Worm (Caenorhabditis elegans) whole organism, early embryonic: ENCODE results near the gene col-161.

Source experiments
- B0310.2 ChIP-seq: sonication (generic microtip); optimal IDR thresholded peaks from 2 replicates; lab custom pipeline; 2016; ENCODE audit warnings: mild to moderate bottlenecking, missing genetic modification characterization, missing compliant biosample characterization
- F13C5.2 ChIP-seq: sonication (generic microtip); optimal IDR thresholded peaks from 2 replicates; lab custom pipeline; 2017; ENCODE audit warnings: mild to moderate bottlenecking, missing genetic modification characterization, inconsistent platforms, missing compliant biosample characterization
- aly-1 ChIP-seq: sonication (generic microtip); optimal IDR thresholded peaks from 2 replicates; lab custom pipeline; 2016; ENCODE audit warnings: missing genetic modification characterization, missing compliant biosample characterization
- ama-1 ChIP-seq: fragments of 150-350 bp; optimal IDR thresholded peaks from 2 replicates; lab custom pipeline; 2014
- ceh-13 ChIP-seq: fragments of 200-800 bp; sonication (Bioruptor generic); optimal IDR thresholded peaks from 2 replicates; lab custom pipeline; 2018; ENCODE audit warnings: mild to moderate bottlenecking, missing genetic modification characterization, missing compliant biosample characterization
- ceh-36 ChIP-seq: sonication (generic microtip); optimal IDR thresholded peaks from 2 replicates; lab custom pipeline; 2016; ENCODE audit warnings: missing genetic modification characterization, inconsistent platforms, missing compliant biosample characterization
- ets-7 ChIP-seq: sonication (generic microtip); optimal IDR thresholded peaks from 2 replicates; lab custom pipeline; 2016; ENCODE audit warnings: missing genotype, missing genetic modification characterization, missing compliant biosample characterization
- flt-1 ChIP-seq: fragments of 200-800 bp; sonication (Bioruptor generic); IDR thresholded peaks from 2 replicates; pipeline ENCODE4 v1.3.6; 2022; ENCODE audit warnings: missing genetic modification characterization, missing compliant biosample characterization
- hmbx-1 ChIP-seq: sonication (generic microtip); optimal IDR thresholded peaks from 2 replicates; lab custom pipeline; 2016; ENCODE audit warnings: mild to moderate bottlenecking, missing genetic modification characterization, missing compliant biosample characterization
- hmg-4 ChIP-seq: fragments of 200-800 bp; sonication (Bioruptor generic); optimal IDR thresholded peaks from 2 replicates; lab custom pipeline; 2018; ENCODE audit warnings: mild to moderate bottlenecking, missing genetic modification characterization, missing compliant biosample characterization
- hnd-1 ChIP-seq: sonication (generic microtip); optimal IDR thresholded peaks from 2 replicates; lab custom pipeline; 2016; ENCODE audit warnings: missing genetic modification characterization, missing compliant biosample characterization
- pes-1 ChIP-seq: fragments of 200-800 bp; sonication (Bioruptor generic); IDR thresholded peaks from 2 replicates; pipeline ENCODE4 v1.3.6; 2022; ENCODE audit warnings: missing genetic modification reagents, missing genetic modification characterization, missing compliant biosample characterization
- scrt-1 ChIP-seq: fragments of 200-800 bp; sonication (Bioruptor generic); IDR thresholded peaks from 2 replicates; pipeline ENCODE4 v1.3.6; 2022; ENCODE audit warnings: missing genetic modification characterization, missing compliant biosample characterization
- sea-1 ChIP-seq: fragments of 200-800 bp; sonication (Bioruptor generic); conservative IDR thresholded peaks from 2 replicates; pipeline ENCODE4 v1.3.6; 2022; ENCODE audit warnings: missing genetic modification characterization, missing compliant biosample characterization
- tbx-11 ChIP-seq: fragments of 200-800 bp; sonication (Bioruptor generic); IDR thresholded peaks from 2 replicates; pipeline ENCODE4 v1.3.6; 2022; ENCODE audit warnings: missing genetic modification characterization, missing compliant biosample characterization
- tbx-37 ChIP-seq: fragments of 200-800 bp; sonication (Bioruptor generic); conservative IDR thresholded peaks from 2 replicates; pipeline ENCODE4 v1.3.6; 2022; ENCODE audit warnings: missing genetic modification reagents, missing genetic modification characterization, missing compliant biosample characterization
- tra-4 ChIP-seq: sonication (generic microtip); optimal IDR thresholded peaks from 2 replicates; lab custom pipeline; 2017; ENCODE audit warnings: missing genetic modification characterization, missing compliant biosample characterization

The col-161 gene

DNA sequence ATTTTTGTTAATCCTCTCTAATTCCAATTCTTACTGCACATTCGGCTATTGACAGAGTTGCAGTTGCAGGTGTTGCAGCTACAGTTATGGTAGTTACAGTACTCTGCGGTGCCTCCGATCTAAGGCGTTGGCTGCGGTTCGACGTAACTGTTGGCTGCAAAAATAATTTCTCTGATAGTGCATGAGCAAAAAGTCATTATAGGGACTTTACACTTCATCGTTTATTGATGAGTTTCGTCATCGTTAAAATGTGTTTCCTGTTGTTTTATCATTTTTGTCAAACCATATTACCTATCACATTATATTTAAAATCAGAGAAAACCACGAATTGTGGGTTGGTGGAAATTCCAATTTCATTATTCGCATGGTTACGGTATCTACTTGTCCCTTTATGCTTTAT is 43.2 kb downstream of the col-161 start:
- TF ChIP-seq ama-1 (lab: Kevin White, UChicago), result no peak
- no peak for TF ChIP-seq hnd-1 (tag; lab: Kevin White, UChicago)
- TF ChIP-seq tbx-37 (GFP tag; lab: Robert Waterston, UW), result no peak
- no peak for TF ChIP-seq hmg-4 (GFP tag; lab: Kevin White, UChicago)
- TF ChIP-seq aly-1, result no peak
- TF ChIP-seq sea-1 (GFP tag; lab: Robert Waterston, UW), result no peak
- TF ChIP-seq flt-1 (GFP tag; lab: Robert Waterston, UW), result no peak
- TF ChIP-seq scrt-1 (GFP tag; lab: Robert Waterston, UW), result no peak
- TF ChIP-seq pes-1 (GFP tag; lab: Robert Waterston, UW), result no peak
- no peak for TF ChIP-seq B0310.2 (tag; lab: Kevin White, UChicago)
- TF ChIP-seq F13C5.2 (tag; lab: Kevin White, UChicago), result no peak
- no peak for TF ChIP-seq ceh-36 (tag; lab: Kevin White, UChicago)
- TF ChIP-seq hmbx-1 (tag; lab: Kevin White, UChicago), result no peak
- no peak for TF ChIP-seq tbx-11
- no peak for TF ChIP-seq tra-4 (tag; lab: Kevin White, UChicago)
- TF ChIP-seq ets-7, result no peak
- TF ChIP-seq ceh-13 (GFP tag; lab: Kevin White, UChicago), result no peak

DNA sequence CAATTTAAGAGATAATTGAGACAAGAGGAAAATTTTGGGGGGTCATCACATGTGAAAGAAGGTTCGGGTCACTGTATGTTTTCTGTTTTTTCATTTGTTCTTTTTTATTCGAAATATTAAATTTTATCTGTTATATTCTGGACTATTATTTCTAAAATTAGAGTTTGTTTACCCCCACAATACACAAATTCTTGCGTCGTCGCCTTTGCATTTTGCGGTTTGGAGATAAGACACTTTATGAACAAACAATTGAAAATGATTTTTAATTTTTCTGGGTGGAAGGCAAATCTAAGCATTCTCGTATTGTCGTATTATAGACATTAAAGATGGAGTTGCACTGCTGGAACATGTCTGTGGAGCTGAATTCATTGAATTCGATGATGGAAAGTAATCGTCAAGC is 44.5 kb downstream of the col-161 start:
- no peak for TF ChIP-seq ceh-13 (GFP tag; lab: Kevin White, UChicago)

DNA sequence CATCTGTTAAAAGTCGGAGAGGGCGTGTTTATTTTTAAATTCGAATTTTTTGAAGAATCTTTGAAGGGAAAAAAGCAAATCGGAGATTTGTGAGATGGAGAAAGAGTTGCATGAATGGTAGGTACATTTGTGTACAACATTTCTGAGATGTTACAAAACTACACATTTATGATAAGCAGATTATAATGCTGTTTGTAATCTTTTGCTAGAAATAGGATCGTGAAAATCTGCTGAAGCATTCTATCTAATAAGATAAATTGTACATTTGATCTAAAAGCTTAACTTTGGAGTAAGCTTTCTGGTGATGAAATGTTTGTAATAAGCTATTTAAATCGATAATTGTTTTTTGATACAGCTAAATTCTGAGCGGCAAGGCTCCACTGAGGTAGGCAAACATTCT is 45.5 kb downstream of the col-161 start:
- TF ChIP-seq hmg-4 (GFP tag; lab: Kevin White, UChicago) (no peak), F13C5.2 (tag; lab: Kevin White, UChicago) (no peak), hmbx-1 (tag; lab: Kevin White, UChicago) (no peak), aly-1 (no peak), pes-1 (GFP tag; lab: Robert Waterston, UW) (no peak), scrt-1 (GFP tag; lab: Robert Waterston, UW) (no peak), tbx-11 (no peak), sea-1 (GFP tag; lab: Robert Waterston, UW) (no peak), ceh-13 (GFP tag; lab: Kevin White, UChicago) (no peak), flt-1 (GFP tag; lab: Robert Waterston, UW) (no peak), tbx-37 (GFP tag; lab: Robert Waterston, UW) (no peak), ama-1 (lab: Kevin White, UChicago) (no peak), B0310.2 (tag; lab: Kevin White, UChicago) (no peak), hnd-1 (tag; lab: Kevin White, UChicago) (no peak), ets-7 (no peak), tra-4 (tag; lab: Kevin White, UChicago) (no peak), ceh-36 (tag; lab: Kevin White, UChicago) (no peak)

DNA sequence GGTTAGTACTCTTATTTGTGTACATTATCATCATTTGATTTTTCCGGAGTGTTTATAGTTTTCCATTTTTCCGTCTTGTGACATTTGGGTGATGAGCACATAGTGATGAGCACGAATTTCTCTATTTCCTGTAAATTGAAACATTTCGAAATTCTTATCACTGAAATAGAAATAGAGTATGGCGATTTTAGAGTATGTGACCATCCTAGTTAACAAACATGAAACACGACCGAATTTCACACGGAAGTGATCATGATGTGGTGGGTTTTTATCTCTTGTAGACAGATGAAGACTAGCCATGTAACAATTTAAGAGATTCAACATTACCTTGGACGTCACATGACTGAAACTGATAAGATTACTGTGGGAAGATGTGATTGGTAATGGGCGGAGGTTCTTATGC is 48.6 kb downstream of the col-161 start:
- TF ChIP-seq F13C5.2 (tag; lab: Kevin White, UChicago), result no peak
- TF ChIP-seq ets-7, result no peak
- TF ChIP-seq aly-1, result no peak
- TF ChIP-seq ceh-13 (GFP tag; lab: Kevin White, UChicago), result no peak
- no peak for TF ChIP-seq hnd-1 (tag; lab: Kevin White, UChicago)
- TF ChIP-seq flt-1 (GFP tag; lab: Robert Waterston, UW), result no peak
- TF ChIP-seq hmg-4 (GFP tag; lab: Kevin White, UChicago), result no peak
- TF ChIP-seq pes-1 (GFP tag; lab: Robert Waterston, UW), result no peak
- no peak for TF ChIP-seq tra-4 (tag; lab: Kevin White, UChicago)
- TF ChIP-seq sea-1 (GFP tag; lab: Robert Waterston, UW), result no peak
- TF ChIP-seq ceh-36 (tag; lab: Kevin White, UChicago), result no peak
- TF ChIP-seq tbx-11, result no peak
- no peak for TF ChIP-seq ama-1 (lab: Kevin White, UChicago)
- TF ChIP-seq tbx-37 (GFP tag; lab: Robert Waterston, UW), result no peak
- TF ChIP-seq scrt-1 (GFP tag; lab: Robert Waterston, UW), result no peak

DNA sequence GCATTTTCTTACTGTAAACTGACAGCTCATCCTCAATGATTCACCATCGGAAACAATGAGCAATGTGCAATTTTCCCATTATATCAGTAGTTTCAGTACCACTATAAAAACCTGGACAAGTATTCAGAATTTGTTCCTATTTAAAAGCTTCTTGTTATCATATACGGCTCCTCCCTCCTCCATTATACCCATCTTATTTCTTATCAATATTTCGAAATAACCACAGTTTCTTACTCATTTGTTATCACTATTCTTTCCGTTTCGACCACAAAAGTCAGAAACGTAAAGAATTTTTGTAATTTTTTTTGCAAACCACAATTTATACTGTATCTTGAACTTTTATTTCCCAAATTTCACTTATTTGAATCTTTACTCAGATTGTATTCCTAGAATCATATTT is 49.8 kb downstream of the col-161 start:
- TF ChIP-seq tbx-11 (no peak), F13C5.2 (tag; lab: Kevin White, UChicago) (no peak)
